Fruit fly (Drosophila melanogaster) whole organism, pupa: Measurements from ENCODE around the gene Cp190.

Experiments
- CG12605 ChIP-seq: fragments of 200-800 bp; sonication (Bioruptor generic); IDR thresholded peaks from 2 replicates; pipeline ENCODE4 v1.3.6; 2022; ENCODE audit warnings: missing biosample characterization, missing genetic modification characterization
- CG13204 ChIP-seq: fragments of 200-800 bp; sonication (Bioruptor generic); optimal IDR thresholded peaks from 2 replicates; lab custom pipeline; 2018; ENCODE audit warnings: missing biosample characterization, mild to moderate bottlenecking, missing genetic modification characterization, moderate library complexity
- CG14655 ChIP-seq: fragments of 200-800 bp; sonication (Bioruptor generic); optimal IDR thresholded peaks from 3 replicates; lab custom pipeline; 2017; ENCODE audit warnings: mild to moderate bottlenecking, missing biosample characterization, missing genetic modification reagents, missing genetic modification characterization
- CG32121 ChIP-seq: fragments of 200-800 bp; sonication (Bioruptor generic); IDR thresholded peaks from 2 replicates; pipeline ENCODE4 v1.3.6; 2022; ENCODE audit warnings: missing biosample characterization, missing genetic modification characterization
- CG8159 ChIP-seq: fragments of 200-800 bp; sonication (Bioruptor generic); optimal IDR thresholded peaks from 3 replicates; lab custom pipeline; 2018; ENCODE audit warnings: missing biosample characterization, mild to moderate bottlenecking, missing genetic modification characterization, moderate library complexity
- CG8301 ChIP-seq: fragments of 200-800 bp; sonication (Bioruptor generic); optimal IDR thresholded peaks from 2 replicates; lab custom pipeline; 2018; ENCODE audit warnings: missing biosample characterization, mild to moderate bottlenecking, missing genetic modification characterization
- D1 ChIP-seq: fragments of 200-800 bp; sonication (Bioruptor generic); optimal IDR thresholded peaks from 2 replicates; lab custom pipeline; 2018; ENCODE audit warnings: missing biosample characterization, mild to moderate bottlenecking, missing genetic modification characterization, moderate library complexity
- EcR ChIP-seq: fragments of 200-800 bp; sonication (Bioruptor generic); optimal IDR thresholded peaks from 3 replicates; lab custom pipeline; 2019; ENCODE audit warnings: missing biosample characterization, missing genetic modification characterization, mild to moderate bottlenecking, moderate library complexity, missing genetic modification reagents
- Ets98B ChIP-seq: fragments of 200-800 bp; sonication (Bioruptor generic); IDR thresholded peaks from 2 replicates; pipeline ENCODE4 v1.3.6; 2022; ENCODE audit warnings: missing biosample characterization, missing genetic modification characterization
- Pif1A ChIP-seq: fragments of 200-800 bp; sonication (Bioruptor generic); optimal IDR thresholded peaks from 3 replicates; lab custom pipeline; 2016; ENCODE audit warnings: missing biosample characterization, missing genetic modification characterization
- Snoo ChIP-seq: fragments of 200-800 bp; sonication (Bioruptor generic); optimal IDR thresholded peaks from 3 replicates; lab custom pipeline; 2017; ENCODE audit warnings: missing biosample characterization, mild to moderate bottlenecking, missing genetic modification characterization, inconsistent platforms
- fd96Ca ChIP-seq: fragments of 200-800 bp; sonication (Bioruptor generic); IDR thresholded peaks from 3 replicates; pipeline ENCODE4 v1.3.6; 2022; ENCODE audit warnings: missing biosample characterization, missing genetic modification characterization
- gl ChIP-seq: fragments of 200-800 bp; sonication (Bioruptor generic); optimal IDR thresholded peaks from 2 replicates; lab custom pipeline; 2018; ENCODE audit warnings: missing biosample characterization, mild to moderate bottlenecking, missing genetic modification characterization

DNA sequence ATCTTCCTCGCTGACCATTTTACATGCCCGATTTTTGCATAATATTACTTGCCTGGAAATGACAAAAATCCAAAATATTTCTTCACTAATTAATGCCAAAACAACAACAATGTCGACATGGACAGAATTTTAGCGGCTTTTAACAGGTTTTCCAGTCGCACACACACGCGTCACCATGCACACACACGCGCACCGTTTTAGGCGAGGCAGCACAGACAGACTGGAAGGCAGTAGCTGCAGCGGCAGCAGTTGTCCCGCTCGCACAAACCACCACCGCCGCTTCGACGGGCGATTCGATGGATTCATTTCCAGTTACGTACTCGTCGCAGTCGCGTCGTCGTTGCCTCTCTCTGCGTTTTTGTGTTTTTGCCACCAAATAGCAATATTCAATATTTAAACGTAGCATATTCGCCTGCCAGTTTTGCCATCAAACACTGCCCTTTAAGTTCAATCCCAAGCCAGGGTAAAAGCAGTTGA lies 15.6 kb upstream of the Cp190 start, which contains the start of gene CG45218:
- TF ChIP-seq CG8301 (tag; lab: Kevin White, UChicago) (no peak), CG14655 (GFP tag; lab: Kevin White, UChicago) (no peak), CG12605 (no peak), CG32121 (GFP tag; lab: Robert Waterston, UW) (no peak), D1 (tag; lab: Kevin White, UChicago) (no peak), Ets98B (GFP tag; lab: Robert Waterston, UW) (no peak), gl (tag; lab: Kevin White, UChicago) (no peak), CG8159 (no peak), EcR (GFP tag; lab: Kevin White, UChicago) (peak; percentile 17), Pif1A (GFP tag; lab: Kevin White, UChicago) (no peak), CG13204 (GFP tag; lab: Kevin White, UChicago) (peak; percentile 18), Snoo (tag; lab: Kevin White, UChicago) (peak; percentile 19), fd96Ca (GFP tag; lab: Robert Waterston, UW) (no peak)
